Fruit fly (Drosophila melanogaster): ENCODE measurements around the gene Ir94c.

The Ir94c gene

dm6 chr3R:22119354-22119753 lies at the start of gene Ir94c:
TSS of gene Ir94c (minus strand) at chr3R:22119454.
- no peak for TF ChIP-seq CG17801 (GFP tag; optimal IDR thresholded peaks at IDR 0.05; ENCODE audit: partially characterized antibody)

- TF ChIP-seq CG17801 (GFP tag; optimal IDR thresholded peaks at IDR 0.05; ENCODE audit: partially characterized antibody) = no peak
Observed at dm6 chr3R:22163258-22163805, 44.1 kb upstream of the Ir94c start.

- TF ChIP-seq CG17801 (GFP tag; optimal IDR thresholded peaks at IDR 0.05; ENCODE audit: partially characterized antibody) = no peak
Observed at dm6 chr3R:22161613-22162409, 42.6 kb upstream of the Ir94c start.

- TF ChIP-seq CG17801 (GFP tag; optimal IDR thresholded peaks at IDR 0.05; ENCODE audit: partially characterized antibody) = no peak
Observed at dm6 chr3R:22158699-22159098, 39.4 kb upstream of the Ir94c start.

- no peak for TF ChIP-seq CG17801 (GFP tag; optimal IDR thresholded peaks at IDR 0.05; ENCODE audit: partially characterized antibody)
Observed at dm6 chr3R:22158243-22158642, 39.0 kb upstream of the Ir94c start.

dm6 chr3R:22153693-22154092 lies 34.4 kb upstream of the Ir94c start:
- no peak for TF ChIP-seq CG17801 (GFP tag; optimal IDR thresholded peaks at IDR 0.05; ENCODE audit: partially characterized antibody)

- no peak for TF ChIP-seq CG17801 (GFP tag; optimal IDR thresholded peaks at IDR 0.05; ENCODE audit: partially characterized antibody)
Observed at dm6 chr3R:22152424-22152823, 33.2 kb upstream of the Ir94c start.

dm6 chr3R:22150433-22150832 lies 31.2 kb upstream of the Ir94c start:
- no peak for TF ChIP-seq CG17801 (GFP tag; optimal IDR thresholded peaks at IDR 0.05; ENCODE audit: partially characterized antibody)

- TF ChIP-seq CG17801 (GFP tag; optimal IDR thresholded peaks at IDR 0.05; ENCODE audit: partially characterized antibody) = no peak
Observed at dm6 chr3R:22149923-22150322, 30.7 kb upstream of the Ir94c start.

dm6 chr3R:22148274-22148673 lies 29.0 kb upstream of the Ir94c start:
- no peak for TF ChIP-seq CG17801 (GFP tag; optimal IDR thresholded peaks at IDR 0.05; ENCODE audit: partially characterized antibody)

- no peak for TF ChIP-seq CG17801 (GFP tag; optimal IDR thresholded peaks at IDR 0.05; ENCODE audit: partially characterized antibody)
Observed at dm6 chr3R:22147426-22147825, 28.2 kb upstream of the Ir94c start.

dm6 chr3R:22146549-22146948 lies 27.3 kb upstream of the Ir94c start:
- no peak for TF ChIP-seq CG17801 (GFP tag; optimal IDR thresholded peaks at IDR 0.05; ENCODE audit: partially characterized antibody)

- TF ChIP-seq CG17801 (GFP tag; optimal IDR thresholded peaks at IDR 0.05; ENCODE audit: partially characterized antibody) = no peak
Observed at dm6 chr3R:22145425-22146411, 26.5 kb upstream of the Ir94c start.

dm6 chr3R:22142495-22142894 lies 23.2 kb upstream of the Ir94c start:
- TF ChIP-seq CG17801 (GFP tag; optimal IDR thresholded peaks at IDR 0.05; ENCODE audit: partially characterized antibody) = no peak

- TF ChIP-seq CG17801 (GFP tag; optimal IDR thresholded peaks at IDR 0.05; ENCODE audit: partially characterized antibody) = no peak
Observed at dm6 chr3R:22141332-22141731, 22.1 kb upstream of the Ir94c start.

All from ovary, adult (tissue).